Fruit fly (Drosophila melanogaster) whole organism: Measurements from ENCODE around the gene CG43401.

Source experiments
- EcR ChIP-seq, 2 experiments: fragments of >200 bp; optimal IDR thresholded peaks; 2 replicates each; lab custom pipeline; 2017; ENCODE audit warnings: missing biosample characterization in 2 of 2, missing genetic modification characterization in 2 of 2, missing genetic modification reagents in 2 of 2
- pan ChIP-seq: fragments of >200 bp; optimal IDR thresholded peaks from 2 replicates; lab custom pipeline; 2017
- usp ChIP-seq: fragments of >200 bp; optimal IDR thresholded peaks from 2 replicates; lab custom pipeline; 2017; ENCODE audit warnings: missing biosample characterization, missing genetic modification characterization, mixed read lengths

dm6 chr2L:1409695-1410094 lies 18.6 kb upstream of the CG43401 start:
- TF ChIP-seq pan (lab: Kevin White, UChicago) = no peak
- no peak for TF ChIP-seq EcR (GFP tag; optimal IDR thresholded peaks at IDR 0.05; lab: Kevin White, UChicago)
- TF ChIP-seq usp (GFP tag; lab: Kevin White, UChicago) = no peak
